Worm (Caenorhabditis elegans) whole organism, midembryonic: Measurements from ENCODE around the gene F23H12.7.

ENCODE experiments used
- T22C8.4 ChIP-seq: fragments of 200-800 bp; sonication (Bioruptor generic); IDR thresholded peaks from 2 replicates; pipeline ENCODE4 v1.3.6; 2022; ENCODE audit warnings: missing genetic modification characterization, missing compliant biosample characterization
- cog-1 ChIP-seq: sonication (generic microtip); optimal IDR thresholded peaks from 2 replicates; lab custom pipeline; 2016; ENCODE audit warnings: missing genetic modification characterization, missing compliant biosample characterization
- flt-1 ChIP-seq: fragments of 200-800 bp; sonication (Bioruptor generic); IDR thresholded peaks from 2 replicates; pipeline ENCODE4 v1.3.6; 2022; ENCODE audit warnings: missing genetic modification characterization, missing compliant biosample characterization
- klf-2 ChIP-seq: fragments of 200-800 bp; sonication (Bioruptor generic); conservative IDR thresholded peaks from 2 replicates; pipeline ENCODE4 v1.3.6; 2022; ENCODE audit warnings: missing genetic modification reagents, missing genetic modification characterization, missing compliant biosample characterization
- med-1 ChIP-seq: sonication (generic microtip); optimal IDR thresholded peaks from 2 replicates; lab custom pipeline; 2017; ENCODE audit warnings: missing genetic modification characterization, mild to moderate bottlenecking, missing compliant biosample characterization, antibody characterized with exemption, missing genetic modification reagents; ENCODE audit not compliant: insufficient read depth
- ref-1 ChIP-seq: fragments of 200-800 bp; sonication (Bioruptor generic); conservative IDR thresholded peaks from 2 replicates; pipeline ENCODE4 v1.3.6; 2022; ENCODE audit warnings: missing genetic modification reagents, missing genetic modification characterization, missing compliant biosample characterization
- tab-1 ChIP-seq: fragments of 200-800 bp; sonication (Bioruptor generic); IDR thresholded peaks from 2 replicates; pipeline ENCODE4 v1.3.6; 2022; ENCODE audit warnings: missing genetic modification characterization, missing compliant biosample characterization
- ztf-23 ChIP-seq: fragments of 200-800 bp; sonication (Bioruptor generic); IDR thresholded peaks from 2 replicates; pipeline ENCODE4 v1.3.6; 2022; ENCODE audit warnings: missing genetic modification reagents, missing genetic modification characterization, missing compliant biosample characterization
- ztf-29 ChIP-seq: fragments of 200-800 bp; sonication (Bioruptor generic); IDR thresholded peaks from 2 replicates; pipeline ENCODE4 v1.3.6; 2022; ENCODE audit warnings: missing genetic modification reagents, missing genetic modification characterization, missing compliant biosample characterization

Gene F23H12.7

DNA sequence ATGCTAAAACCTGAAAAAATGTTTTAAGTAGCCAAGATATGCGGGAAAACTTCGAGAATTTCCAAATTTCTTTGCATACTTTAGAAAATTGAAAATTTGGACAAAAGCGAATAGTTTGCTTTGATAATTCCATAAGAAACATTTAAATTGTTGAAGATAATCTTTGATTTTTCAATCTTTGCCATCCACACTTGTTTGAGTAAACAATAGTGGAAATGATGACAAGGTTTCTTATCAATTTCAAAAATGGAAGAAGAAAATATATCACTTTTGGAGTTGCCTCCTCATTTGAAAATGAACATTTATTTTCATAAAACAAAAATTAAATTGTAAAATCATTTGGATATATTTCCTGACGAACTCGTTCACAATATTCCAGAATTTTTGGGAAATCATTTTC is 42.9 kb downstream of the F23H12.7 start:
- TF ChIP-seq cog-1 (tag; lab: Kevin White, UChicago) (no peak), klf-2 (no peak), ref-1 (GFP tag; lab: Robert Waterston, UW) (no peak), ztf-23 (GFP tag; lab: Robert Waterston, UW) (no peak), ztf-29 (no peak), flt-1 (GFP tag; lab: Robert Waterston, UW) (no peak), T22C8.4 (GFP tag; lab: Robert Waterston, UW) (no peak)

DNA sequence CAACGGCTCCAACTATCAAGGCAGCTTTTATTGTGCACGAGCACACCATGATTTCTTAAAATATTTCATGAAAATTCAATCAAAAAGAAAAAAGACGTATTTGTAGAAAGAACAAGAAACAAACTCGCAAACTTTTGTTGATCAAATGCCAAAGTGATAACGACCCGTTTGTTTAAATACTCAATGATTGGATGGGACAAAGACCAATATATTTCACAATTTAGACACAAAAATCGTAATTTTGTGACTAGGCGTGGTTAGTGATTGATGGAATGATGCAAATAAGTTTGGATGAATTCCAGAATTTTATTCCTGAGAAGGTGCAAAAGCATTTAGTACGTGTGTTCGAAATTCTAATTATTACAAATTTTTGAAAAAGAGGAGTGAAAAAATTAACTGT is 44.2 kb downstream of the F23H12.7 start, which contains the start of gene cdr-2:
Gene cdr-2 (minus strand): TSS at position 54 of the 400 bp plus-strand sequence.
- TF ChIP-seq klf-2 (no peak), ref-1 (GFP tag; lab: Robert Waterston, UW) (no peak), T22C8.4 (GFP tag; lab: Robert Waterston, UW) (no peak), cog-1 (tag; lab: Kevin White, UChicago) (no peak), ztf-23 (GFP tag; lab: Robert Waterston, UW) (no peak), flt-1 (GFP tag; lab: Robert Waterston, UW) (no peak), ztf-29 (no peak), tab-1 (GFP tag; lab: Robert Waterston, UW) (no peak), med-1 (GFP tag; lab: Kevin White, UChicago) (no peak)

DNA sequence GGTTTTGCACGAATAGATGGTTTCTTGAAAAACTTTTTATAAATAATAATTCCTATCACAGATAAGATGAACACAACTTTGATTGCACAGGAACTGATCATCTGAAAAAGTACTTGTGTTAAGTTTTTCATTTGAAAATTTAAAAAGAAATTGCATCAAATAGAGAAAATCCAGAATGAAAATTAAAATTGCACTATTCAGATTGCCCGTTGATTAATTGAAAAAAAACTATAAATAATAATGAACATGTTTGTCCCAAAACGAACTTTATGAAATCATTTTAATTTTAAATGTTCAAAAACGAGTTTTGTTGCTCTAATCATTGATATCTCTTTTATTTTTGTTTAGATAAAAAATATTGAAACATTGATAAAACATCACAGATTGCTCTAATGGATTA is 45.8 kb downstream of the F23H12.7 start, which contains the start of gene cdr-3:
Gene cdr-3 (minus strand): TSS at position 101 of the 400 bp plus-strand sequence.
- TF ChIP-seq ztf-29 (no peak), T22C8.4 (GFP tag; lab: Robert Waterston, UW) (no peak), med-1 (GFP tag; lab: Kevin White, UChicago) (no peak), ztf-23 (GFP tag; lab: Robert Waterston, UW) (no peak)

DNA sequence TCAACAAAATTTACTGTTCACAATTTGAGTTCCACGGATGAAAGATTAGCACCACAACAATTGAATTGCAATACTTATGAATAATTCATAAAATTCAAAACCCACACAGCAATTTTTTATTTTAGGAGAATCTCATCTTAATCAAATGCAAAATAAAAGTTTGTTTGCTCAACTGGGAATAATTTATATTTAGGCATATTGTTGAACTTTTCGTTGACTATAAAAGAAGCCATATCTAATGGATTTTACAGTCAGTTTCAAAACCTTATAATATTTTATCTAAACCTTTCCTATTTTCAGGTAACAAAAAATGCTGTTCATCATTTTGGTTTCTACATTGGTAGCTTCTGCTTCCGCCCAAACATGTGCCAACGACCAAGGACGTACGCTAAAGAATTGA is 46.8 kb downstream of the F23H12.7 start, which contains the start of gene C54D10.3:
Gene C54D10.3 (plus strand): TSS at position 301 of the 400 bp plus-strand sequence.
- TF ChIP-seq ztf-29 (no peak), ref-1 (GFP tag; lab: Robert Waterston, UW) (no peak), cog-1 (tag; lab: Kevin White, UChicago) (no peak), T22C8.4 (GFP tag; lab: Robert Waterston, UW) (no peak), flt-1 (GFP tag; lab: Robert Waterston, UW) (no peak), klf-2 (no peak), med-1 (GFP tag; lab: Kevin White, UChicago) (no peak)

DNA sequence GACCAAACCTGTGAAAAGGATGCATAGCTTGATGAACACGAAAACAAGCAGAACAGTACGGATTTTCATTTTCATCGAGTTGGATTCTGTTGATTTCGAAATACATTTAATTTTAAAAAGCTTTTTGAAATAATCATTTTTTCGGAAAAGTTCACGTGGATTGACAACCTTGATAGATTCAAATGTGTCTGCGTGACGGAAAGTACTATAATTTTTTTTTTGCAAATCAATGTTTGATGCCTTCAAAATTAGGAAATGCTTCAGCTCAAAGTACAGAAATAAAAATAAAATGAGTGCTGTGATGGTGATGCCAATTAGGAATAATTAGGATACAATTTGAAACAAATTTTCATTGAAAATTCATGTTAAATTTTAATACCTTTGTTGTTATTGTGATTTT is 49.4 kb downstream of the F23H12.7 start, which contains the start of gene C54D10.4:
Gene C54D10.4 (minus strand): TSS at position 101 of the 400 bp plus-strand sequence.
- no peak for TF ChIP-seq tab-1 (GFP tag; lab: Robert Waterston, UW)
- no peak for TF ChIP-seq ref-1 (GFP tag; lab: Robert Waterston, UW)
- no peak for TF ChIP-seq T22C8.4 (GFP tag; lab: Robert Waterston, UW)
- no peak for TF ChIP-seq flt-1 (GFP tag; lab: Robert Waterston, UW)
- no peak for TF ChIP-seq cog-1 (tag; lab: Kevin White, UChicago)
- no peak for TF ChIP-seq med-1 (GFP tag; lab: Kevin White, UChicago)

DNA sequence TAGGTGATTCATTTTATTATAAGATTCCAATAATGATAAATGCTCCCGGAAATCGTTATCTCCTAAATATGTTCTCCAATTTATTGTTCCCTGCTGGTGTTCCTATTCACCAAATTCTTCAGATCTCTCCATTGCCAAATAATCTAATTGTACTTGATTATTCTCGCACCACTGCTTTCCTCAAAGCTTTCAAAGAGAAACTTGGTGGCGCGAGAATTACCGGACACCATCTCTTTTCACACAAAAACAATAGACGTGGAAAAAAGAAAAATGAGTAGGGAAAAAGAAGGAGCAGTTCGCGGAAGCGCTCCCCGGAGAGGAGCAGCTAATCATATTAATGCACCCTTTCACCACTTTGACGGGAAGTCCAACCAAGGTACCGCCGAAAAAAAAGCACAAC is 49.9 kb downstream of the F23H12.7 start:
- TF ChIP-seq T22C8.4 (GFP tag; lab: Robert Waterston, UW) (no peak), cog-1 (tag; lab: Kevin White, UChicago) (no peak), ztf-23 (GFP tag; lab: Robert Waterston, UW) (no peak), med-1 (GFP tag; lab: Kevin White, UChicago) (no peak), klf-2 (no peak), ztf-29 (no peak), flt-1 (GFP tag; lab: Robert Waterston, UW) (no peak), tab-1 (GFP tag; lab: Robert Waterston, UW) (no peak)
